Worm (Caenorhabditis elegans): ENCODE measurements around the gene Y42A5A.1.

Gene Y42A5A.1

ce11 chrV:11146958-11147779 lies 59.4 kb downstream of the Y42A5A.1 start, which contains the start of the genes T19C4.24 and nlp-33:
T19C4.24 (minus strand) TSS chrV:11147008.
nlp-33 (plus strand) TSS chrV:11147346.
- TF ChIP-seq spr-3 (GFP tag; optimal IDR thresholded peaks at IDR 0.05) (no peak), ceh-20 (GFP tag; IDR thresholded peaks at IDR 0.05) (no peak), lsy-2 (tag; optimal IDR thresholded peaks at IDR 0.05) (no peak), lin-1 (GFP tag; IDR thresholded peaks at IDR 0.05) (no peak), egl-43 (GFP tag; IDR thresholded peaks at IDR 0.05) (0 out of 2 replicates have a peak, but pooled peaks have one; percentile 14), nhr-10 (tag; optimal IDR thresholded peaks at IDR 0.05) (no peak), zfp-3 (GFP tag; conservative IDR thresholded peaks at IDR 0.05) (no peak), aly-2 (tag; optimal IDR thresholded peaks at IDR 0.05) (no peak), ceh-82 (tag; optimal IDR thresholded peaks at IDR 0.05) (no peak), duxl-1 (tag; optimal IDR thresholded peaks at IDR 0.05; ENCODE audit: poor library complexity) (no peak), ctbp-1 (GFP tag; IDR thresholded peaks at IDR 0.05) (0 out of 2 replicates have a peak, but pooled peaks have one; percentile 15), Y105C5A.15 (GFP tag; IDR thresholded peaks at IDR 0.05) (no peak), snpc-4 (tag; optimal IDR thresholded peaks at IDR 0.05) (no peak), aha-1 (tag) (no peak), nhr-76 (tag; optimal IDR thresholded peaks at IDR 0.05) (no peak), fkh-10 (GFP tag; optimal IDR thresholded peaks at IDR 0.05) (no peak), lin-38 (GFP tag; IDR thresholded peaks at IDR 0.05) (no peak), unc-130 (GFP tag; optimal IDR thresholded peaks at IDR 0.05) (no peak), madf-5 (GFP tag; IDR thresholded peaks at IDR 0.05) (no peak), zip-11 (GFP tag; IDR thresholded peaks at IDR 0.05) (no peak), unc-62 (GFP tag; optimal IDR thresholded peaks at IDR 0.05 in 1 of 2) (peak in 1 of 2 experiments; percentile 97), unc-62 (tag; optimal IDR thresholded peaks at IDR 0.05) (no peak), F49E8.2 (tag; optimal IDR thresholded peaks at IDR 0.05; ENCODE audit: borderline replicate concordance) (no peak), nhr-6 (tag; optimal IDR thresholded peaks at IDR 0.05) (no peak), mes-2 (tag; optimal IDR thresholded peaks at IDR 0.05; ENCODE audit: poor library complexity, severe bottlenecking) (no peak), mxl-2 (GFP tag; conservative IDR thresholded peaks at IDR 0.05) (0 out of 2 replicates have a peak, but pooled peaks have one; percentile 50), F44E2.7 (GFP tag; IDR thresholded peaks at IDR 0.05) (no peak), ztf-7 (tag; optimal IDR thresholded peaks at IDR 0.05) (no peak), nhr-237 (tag; optimal IDR thresholded peaks at IDR 0.05) (no peak), unc-39 (tag; optimal IDR thresholded peaks at IDR 0.05) (no peak), gei-8 (GFP tag; optimal IDR thresholded peaks at IDR 0.05) (peak; percentile 50), daf-16 (GFP tag; optimal IDR thresholded peaks at IDR 0.05) (no peak), daf-16 (tag; optimal IDR thresholded peaks at IDR 0.05) (no peak), lin-13 (GFP tag; optimal IDR thresholded peaks at IDR 0.05) (no peak), Y48G9A.11 (GFP tag; IDR thresholded peaks at IDR 0.05) (no peak), arid-1 (GFP tag; conservative IDR thresholded peaks at IDR 0.05) (no peak), ama-1 (optimal IDR thresholded peaks at IDR 0.05) (peak; percentile 94), nhr-111 (GFP tag; optimal IDR thresholded peaks at IDR 0.05) (no peak), daf-12 (tag; optimal IDR thresholded peaks at IDR 0.05) (no peak), zip-2 (tag; optimal IDR thresholded peaks at IDR 0.05) (no peak), lir-3 (tag; optimal IDR thresholded peaks at IDR 0.05) (no peak), madf-9 (GFP tag; conservative IDR thresholded peaks at IDR 0.05) (0 out of 2 replicates have a peak, but pooled peaks have one; percentile 4), nhr-25 (tag; optimal IDR thresholded peaks at IDR 0.05; ENCODE audit: borderline replicate concordance, insufficient read depth) (peak; percentile 78), lin-39 (tag; optimal IDR thresholded peaks at IDR 0.05) (no peak), hlh-30 (tag; optimal IDR thresholded peaks at IDR 0.05; ENCODE audit: insufficient read depth) (peak; percentile 49), nhr-11 (tag; optimal IDR thresholded peaks at IDR 0.05) (no peak), zag-1 (tag; optimal IDR thresholded peaks at IDR 0.05) (no peak), ZK337.2 (GFP tag; IDR thresholded peaks at IDR 0.05) (no peak), ZK546.5 (tag; optimal IDR thresholded peaks at IDR 0.05) (no peak), mep-1 (tag; optimal IDR thresholded peaks at IDR 0.05) (no peak), lin-15B (tag; optimal IDR thresholded peaks at IDR 0.05) (no peak)
